Fruit fly (Drosophila melanogaster) whole organism, pupa: ENCODE results near the gene CG9389.
A peak's percentile ranks its signal among the peaks of the same experiment; 100 is the strongest.

Source experiments
- CG13204 ChIP-seq: fragments of 200-800 bp; sonication (Bioruptor generic); optimal IDR thresholded peaks from 2 replicates; lab custom pipeline; 2018; ENCODE audit warnings: missing biosample characterization, mild to moderate bottlenecking, missing genetic modification characterization, moderate library complexity
- CG4496 ChIP-seq: fragments of 200-800 bp; sonication (Bioruptor generic); IDR thresholded peaks from 3 replicates; pipeline ENCODE4 v1.3.6; 2022; ENCODE audit warnings: missing biosample characterization, missing genetic modification characterization
- CG8159 ChIP-seq: fragments of 200-800 bp; sonication (Bioruptor generic); optimal IDR thresholded peaks from 3 replicates; lab custom pipeline; 2018; ENCODE audit warnings: missing biosample characterization, mild to moderate bottlenecking, missing genetic modification characterization, moderate library complexity
- D1 ChIP-seq: fragments of 200-800 bp; sonication (Bioruptor generic); optimal IDR thresholded peaks from 2 replicates; lab custom pipeline; 2018; ENCODE audit warnings: missing biosample characterization, mild to moderate bottlenecking, missing genetic modification characterization, moderate library complexity
- Ets98B ChIP-seq: fragments of 200-800 bp; sonication (Bioruptor generic); IDR thresholded peaks from 2 replicates; pipeline ENCODE4 v1.3.6; 2022; ENCODE audit warnings: missing biosample characterization, missing genetic modification characterization

dm6 chr3L:21219160-21219559 lies 51.2 kb downstream of the CG9389 start:
- TF ChIP-seq CG13204 (GFP tag; lab: Kevin White, UChicago): no peak
- no peak for TF ChIP-seq Ets98B (GFP tag; lab: Robert Waterston, UW)
- TF ChIP-seq CG4496 (GFP tag; lab: Robert Waterston, UW): peak; percentile 66; the same call in 2 of the 3 replicates
- TF ChIP-seq D1 (tag; lab: Kevin White, UChicago): no peak
- TF ChIP-seq CG8159 (tag; lab: Kevin White, UChicago): no peak
